Worm (Caenorhabditis elegans): ENCODE data around the gene K10D6.4.

The K10D6.4 gene

DNA sequence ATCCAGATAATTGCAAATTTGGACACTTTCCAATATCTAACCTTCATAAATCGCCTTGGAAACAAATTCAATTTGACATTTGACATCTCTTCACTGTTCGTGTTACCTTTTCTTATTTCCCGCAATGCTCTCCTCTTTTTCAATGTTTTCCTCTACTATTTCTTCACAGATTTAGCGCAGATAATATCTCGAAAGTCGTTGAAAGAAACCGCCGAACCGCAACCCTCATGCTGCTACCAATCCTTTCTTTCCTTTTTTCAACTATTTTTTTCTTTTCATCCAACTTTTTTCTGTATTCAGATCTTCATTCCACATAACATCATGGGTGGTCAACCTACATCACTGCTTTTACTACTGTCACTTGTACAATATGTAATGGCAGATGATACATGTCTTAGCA lies 32.6 kb downstream of the K10D6.4 start, which contains the start of gene T19B10.5:
TSS of gene T19B10.5 (plus strand) at position 301 of the 400 bp plus-strand sequence.
- TF ChIP-seq blmp-1 (tag; optimal IDR thresholded peaks at IDR 0.05): peak; percentile 18
- no peak for TF ChIP-seq F16B12.6 (tag; optimal IDR thresholded peaks at IDR 0.05)
- no peak for TF ChIP-seq nhr-85 (tag)

DNA sequence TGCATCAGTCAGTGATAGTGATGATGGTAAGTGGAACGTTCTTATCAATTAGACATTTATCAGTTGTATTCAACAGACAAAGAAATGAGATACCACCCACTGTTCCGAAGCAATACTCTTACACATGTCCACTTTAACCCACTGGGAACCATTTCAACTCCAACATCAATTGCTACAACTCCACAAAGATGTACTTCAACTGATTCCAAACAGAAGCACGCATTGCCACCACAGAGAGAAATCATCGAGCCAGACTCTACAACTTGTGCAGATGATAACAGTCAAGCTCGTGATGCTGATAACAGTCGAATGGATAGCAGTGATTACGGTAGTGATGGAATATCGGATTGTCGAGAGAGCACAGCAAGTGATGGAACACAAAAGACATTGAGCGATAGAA lies 34.2 kb downstream of the K10D6.4 start:
- TF ChIP-seq skn-1 (tag; optimal IDR thresholded peaks at IDR 0.05) (no peak), jun-1 (tag; optimal IDR thresholded peaks at IDR 0.05) (no peak), vab-15 (tag; optimal IDR thresholded peaks at IDR 0.05) (no peak), pqm-1 (tag; optimal IDR thresholded peaks at IDR 0.05) (no peak), nhr-84 (tag; optimal IDR thresholded peaks at IDR 0.05) (no peak), unc-130 (tag; optimal IDR thresholded peaks at IDR 0.05) (no peak), nhr-237 (tag; optimal IDR thresholded peaks at IDR 0.05) (no peak), fkh-10 (GFP tag; optimal IDR thresholded peaks at IDR 0.05) (no peak), tbx-2 (tag; optimal IDR thresholded peaks at IDR 0.05) (no peak), elt-2 (tag; optimal IDR thresholded peaks at IDR 0.05) (peak; percentile 96), pax-3 (tag; optimal IDR thresholded peaks at IDR 0.05) (no peak), efl-1 (optimal IDR thresholded peaks at IDR 0.05) (no peak), efl-1 (GFP tag; optimal IDR thresholded peaks at IDR 0.05 in 1 of 2) (peak in 1 of 2 experiments; percentile 74), nhr-76 (tag; optimal IDR thresholded peaks at IDR 0.05) (no peak)

DNA sequence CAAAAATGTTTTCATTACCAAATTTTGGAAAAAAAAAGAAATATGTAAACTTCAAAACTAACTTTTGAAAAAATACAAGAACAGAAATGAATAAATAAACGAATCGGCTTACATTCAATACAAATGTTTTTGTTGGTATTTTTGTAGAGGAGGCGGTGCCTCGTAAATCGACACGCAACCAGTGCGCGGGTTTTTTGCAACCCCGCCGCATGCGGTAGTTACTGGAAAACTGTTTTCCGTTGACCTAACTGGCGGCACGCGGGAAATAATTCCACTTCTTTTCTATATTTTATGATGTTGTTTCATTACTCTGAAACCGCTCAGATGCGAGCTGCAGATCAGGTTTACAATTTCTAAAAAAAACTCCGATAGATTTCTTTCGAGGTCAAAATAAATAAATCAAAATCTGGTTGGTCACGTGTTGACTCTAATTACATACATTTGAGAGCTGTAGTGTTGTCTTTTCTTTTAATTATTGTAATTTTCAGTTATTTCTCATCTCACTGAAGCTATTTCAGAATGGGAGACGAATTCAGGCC lies 37.5 kb downstream of the K10D6.4 start, which contains the start of the genes dvc-1 and ima-1:
TSS of gene dvc-1 (minus strand) at position 145 of the 539 bp plus-strand sequence.
TSS of gene ima-1 (plus strand) at position 489 of the 539 bp plus-strand sequence.
- TF ChIP-seq nhr-237 (tag; optimal IDR thresholded peaks at IDR 0.05) (peak; percentile 7), mep-1 (tag; optimal IDR thresholded peaks at IDR 0.05) (no peak), fkh-4 (tag; optimal IDR thresholded peaks at IDR 0.05; ENCODE audit: borderline replicate concordance) (no peak), mdl-1 (tag; optimal IDR thresholded peaks at IDR 0.05) (peak in 1 of 2 experiments; percentile 36), nhr-85 (tag) (peak; percentile 76), C34B4.2 (tag; optimal IDR thresholded peaks at IDR 0.05) (no peak), ets-5 (GFP tag; IDR thresholded peaks at IDR 0.05) (no peak), jun-1 (tag; optimal IDR thresholded peaks at IDR 0.05) (peak; percentile 52), unc-62 (GFP tag; optimal IDR thresholded peaks at IDR 0.05) (no peak), elt-3 (tag; optimal IDR thresholded peaks at IDR 0.05) (peak in 2 of 6 experiments; percentile 6 to 9), sox-4 (tag; optimal IDR thresholded peaks at IDR 0.05) (no peak), skn-1 (tag; optimal IDR thresholded peaks at IDR 0.05) (peak; percentile 53), hlh-17 (GFP tag; optimal IDR thresholded peaks at IDR 0.05; ENCODE audit: borderline replicate concordance) (no peak), efl-3 (GFP tag; optimal IDR thresholded peaks at IDR 0.05) (no peak), snpc-4 (tag; optimal IDR thresholded peaks at IDR 0.05) (peak; percentile 42), tlp-1 (tag; optimal IDR thresholded peaks at IDR 0.05) (no peak), lin-13 (GFP tag; optimal IDR thresholded peaks at IDR 0.05) (peak; percentile 44), mab-9 (GFP tag; IDR thresholded peaks at IDR 0.05) (no peak), nhr-77 (tag; optimal IDR thresholded peaks at IDR 0.05) (peak; percentile 24), zip-4 (GFP tag; optimal IDR thresholded peaks at IDR 0.05) (no peak), nhr-20 (tag; optimal IDR thresholded peaks at IDR 0.05) (peak; percentile 71), ceh-82 (tag; optimal IDR thresholded peaks at IDR 0.05) (peak; percentile 75 to 93 (median 86)), pqm-1 (tag; optimal IDR thresholded peaks at IDR 0.05) (no peak), egl-27 (tag; optimal IDR thresholded peaks at IDR 0.05) (no peak), egl-13 (tag; optimal IDR thresholded peaks at IDR 0.05) (no peak), unc-98 (GFP tag; IDR thresholded peaks at IDR 0.05) (no peak), fos-1 (tag; optimal IDR thresholded peaks at IDR 0.05) (no peak), lir-3 (tag; optimal IDR thresholded peaks at IDR 0.05; ENCODE audit: poor library complexity) (peak; percentile 50), dsc-1 (tag; optimal IDR thresholded peaks at IDR 0.05) (peak; percentile 58), nhr-28 (tag; optimal IDR thresholded peaks at IDR 0.05) (no peak), nhr-12 (tag; optimal IDR thresholded peaks at IDR 0.05) (no peak), mef-2 (tag; optimal IDR thresholded peaks at IDR 0.05) (no peak), ceh-63 (GFP tag; optimal IDR thresholded peaks at IDR 0.05) (no peak), lsy-2 (tag; optimal IDR thresholded peaks at IDR 0.05) (peak; percentile 63 to 70), irx-1 (tag; optimal IDR thresholded peaks at IDR 0.05) (no peak), pag-3 (tag; optimal IDR thresholded peaks at IDR 0.05; ENCODE audit: borderline replicate concordance, insufficient read depth) (no peak), tbx-2 (tag; optimal IDR thresholded peaks at IDR 0.05) (peak; percentile 51), ztf-11 (tag; optimal IDR thresholded peaks at IDR 0.05) (peak in 1 of 2 experiments; percentile 13), F16B12.6 (tag; optimal IDR thresholded peaks at IDR 0.05) (peak; percentile 31)

Data from whole organism, L1 larva.